Fruit fly (Drosophila melanogaster) Kc167 (cell line): ENCODE data around the gene S6k.

Source experiments
- Myc ChIP-seq: fragments of >200 bp; optimal IDR thresholded peaks from 2 replicates; lab custom pipeline; 2017; ENCODE audit warnings: missing external identifiers
- h ChIP-seq: fragments of >200 bp; optimal IDR thresholded peaks from 3 replicates; lab custom pipeline; 2018; ENCODE audit warnings: missing external identifiers
- insv ChIP-seq: fragments of >200 bp; optimal IDR thresholded peaks from 3 replicates; lab custom pipeline; 2018; ENCODE audit warnings: missing external identifiers
- psq ChIP-seq: fragments of >200 bp; optimal IDR thresholded peaks from 2 replicates; lab custom pipeline; 2017; ENCODE audit warnings: missing external identifiers

- no peak for TF ChIP-seq Myc (lab: Kevin White, UChicago)
- no peak for TF ChIP-seq insv (lab: Kevin White, UChicago)
- no peak for TF ChIP-seq h (lab: Kevin White, UChicago)
- TF ChIP-seq psq (lab: Kevin White, UChicago): no peak
Observed at dm6 chr3L:5788823-5789222, 21.9 kb downstream of the S6k start.
